Worm (Caenorhabditis elegans) whole organism, late embryonic: ENCODE data around the gene daf-5.

Experiments used
- C08G9.2 ChIP-seq: sonication (generic microtip); optimal IDR thresholded peaks from 2 replicates; lab custom pipeline; 2016; ENCODE audit warnings: mild to moderate bottlenecking, missing genetic modification characterization, moderate library complexity, missing compliant biosample characterization
- F13H6.1 ChIP-seq: sonication (generic microtip); optimal IDR thresholded peaks from 2 replicates; lab custom pipeline; 2016; ENCODE audit warnings: missing genetic modification characterization, missing compliant biosample characterization
- K09A11.1 ChIP-seq: sonication (generic microtip); optimal IDR thresholded peaks from 2 replicates; lab custom pipeline; 2017; ENCODE audit warnings: antibody characterized with exemption, mild to moderate bottlenecking, missing genetic modification characterization, missing compliant biosample characterization; ENCODE audit not compliant: insufficient read depth
- T23F11.4 ChIP-seq: fragments of 200-800 bp; sonication (Bioruptor generic); optimal IDR thresholded peaks from 2 replicates; lab custom pipeline; 2018; ENCODE audit warnings: mild to moderate bottlenecking, missing genetic modification characterization, missing compliant biosample characterization
- ama-1 ChIP-seq: fragments of 150-350 bp; optimal IDR thresholded peaks from 2 replicates; lab custom pipeline; 2014
- ceh-18 ChIP-seq: sonication (generic microtip); optimal IDR thresholded peaks from 2 replicates; lab custom pipeline; 2016; ENCODE audit warnings: missing genetic modification characterization, missing compliant biosample characterization
- ceh-19 ChIP-seq: fragments of 200-800 bp; sonication (Bioruptor generic); optimal IDR thresholded peaks from 2 replicates; lab custom pipeline; 2018; ENCODE audit warnings: mild to moderate bottlenecking, missing genetic modification characterization, missing compliant biosample characterization
- ceh-24 ChIP-seq: sonication (generic microtip); optimal IDR thresholded peaks from 2 replicates; lab custom pipeline; 2016; ENCODE audit warnings: mild to moderate bottlenecking, missing genetic modification characterization, missing compliant biosample characterization
- ceh-30 ChIP-seq: fragments of 150-350 bp; optimal IDR thresholded peaks from 2 replicates; lab custom pipeline; 2014; ENCODE audit warnings: missing biosample characterization, missing genetic modification characterization
- ceh-31 ChIP-seq: sonication (generic microtip); optimal IDR thresholded peaks from 2 replicates; lab custom pipeline; 2016; ENCODE audit warnings: missing genetic modification characterization, missing compliant biosample characterization
- ceh-34 ChIP-seq: sonication (generic microtip); optimal IDR thresholded peaks from 2 replicates; lab custom pipeline; 2016; ENCODE audit warnings: mild to moderate bottlenecking, missing genetic modification characterization, missing compliant biosample characterization
- ceh-48 ChIP-seq: sonication (generic microtip); optimal IDR thresholded peaks from 2 replicates; lab custom pipeline; 2016; ENCODE audit warnings: missing genetic modification characterization, inconsistent platforms, missing compliant biosample characterization
- ceh-6 ChIP-seq: fragments of 200-800 bp; sonication (Bioruptor generic); optimal IDR thresholded peaks from 2 replicates; lab custom pipeline; 2018; ENCODE audit warnings: mild to moderate bottlenecking, missing genetic modification characterization, missing compliant biosample characterization
- ceh-9 ChIP-seq: sonication (generic microtip); optimal IDR thresholded peaks from 2 replicates; lab custom pipeline; 2016; ENCODE audit warnings: mild to moderate bottlenecking, missing genetic modification characterization, inconsistent platforms, missing compliant biosample characterization
- elt-2 ChIP-seq: sonication (generic microtip); optimal IDR thresholded peaks from 2 replicates; lab custom pipeline; 2016; ENCODE audit warnings: missing genetic modification reagents, missing genetic modification characterization, missing compliant biosample characterization
- ets-4 ChIP-seq: sonication (generic microtip); optimal IDR thresholded peaks from 2 replicates; lab custom pipeline; 2016; ENCODE audit warnings: missing genetic modification characterization, missing compliant biosample characterization
- fax-1 ChIP-seq: sonication (generic microtip); optimal IDR thresholded peaks from 2 replicates; lab custom pipeline; 2016; ENCODE audit warnings: missing genotype, missing genetic modification characterization, missing compliant biosample characterization
- fkh-6 ChIP-seq: sonication (generic microtip); optimal IDR thresholded peaks from 2 replicates; lab custom pipeline; 2016; ENCODE audit warnings: missing genetic modification characterization, missing compliant biosample characterization
- gmeb-2 ChIP-seq: sonication (generic microtip); optimal IDR thresholded peaks from 2 replicates; lab custom pipeline; 2016; ENCODE audit warnings: missing genetic modification characterization, inconsistent platforms, missing compliant biosample characterization
- hlh-13 ChIP-seq: fragments of 200-800 bp; sonication (Bioruptor generic); optimal IDR thresholded peaks from 2 replicates; lab custom pipeline; 2018; ENCODE audit warnings: mild to moderate bottlenecking, missing genetic modification characterization, missing compliant biosample characterization
- hlh-15 ChIP-seq: sonication (generic microtip); optimal IDR thresholded peaks from 2 replicates; lab custom pipeline; 2016; ENCODE audit warnings: missing genetic modification characterization, missing compliant biosample characterization
- hlh-30 ChIP-seq: sonication (generic microtip); optimal IDR thresholded peaks from 2 replicates; lab custom pipeline; 2017; ENCODE audit warnings: antibody characterized with exemption, missing genetic modification characterization, missing compliant biosample characterization; ENCODE audit not compliant: insufficient read depth
- lin-11 ChIP-seq: fragments of 200-800 bp; sonication (Bioruptor generic); optimal IDR thresholded peaks from 2 replicates; lab custom pipeline; 2018; ENCODE audit warnings: mild to moderate bottlenecking, missing genetic modification characterization, missing compliant biosample characterization
- madf-2 ChIP-seq: sonication (generic microtip); optimal IDR thresholded peaks from 2 replicates; lab custom pipeline; 2017; ENCODE audit warnings: missing genetic modification characterization, missing compliant biosample characterization
- nfya-1 ChIP-seq: sonication (generic microtip); optimal IDR thresholded peaks from 2 replicates; lab custom pipeline; 2017; ENCODE audit warnings: missing genetic modification characterization, mild to moderate bottlenecking, missing compliant biosample characterization, antibody characterized with exemption, moderate library complexity
- nhr-11 ChIP-seq: fragments of 150-350 bp; optimal IDR thresholded peaks from 2 replicates; lab custom pipeline; 2014; ENCODE audit warnings: missing biosample characterization, missing genetic modification characterization
- nhr-232 ChIP-seq: sonication (generic microtip); optimal IDR thresholded peaks from 2 replicates; lab custom pipeline; 2016; ENCODE audit warnings: missing genetic modification characterization, missing compliant biosample characterization
- pag-3 ChIP-seq: sonication (generic microtip); optimal IDR thresholded peaks from 2 replicates; lab custom pipeline; 2016; ENCODE audit warnings: missing compliant biosample characterization, missing genetic modification characterization, borderline replicate concordance
- pat-9 ChIP-seq: fragments of 200-800 bp; sonication (Bioruptor generic); optimal IDR thresholded peaks from 2 replicates; lab custom pipeline; 2018; ENCODE audit warnings: mild to moderate bottlenecking, missing genetic modification characterization, moderate library complexity, missing compliant biosample characterization
- pha-2 ChIP-seq: sonication (generic microtip); optimal IDR thresholded peaks from 2 replicates; lab custom pipeline; 2017; ENCODE audit warnings: mild to moderate bottlenecking, missing genetic modification characterization, missing compliant biosample characterization
- pha-4 ChIP-seq: fragments of 150-350 bp; optimal IDR thresholded peaks from 2 replicates; lab custom pipeline; 2018; ENCODE audit warnings: missing biosample characterization, missing genetic modification reagents, missing genetic modification characterization
- ref-2 ChIP-seq: sonication (generic microtip); optimal IDR thresholded peaks from 2 replicates; lab custom pipeline; 2016; ENCODE audit warnings: missing genetic modification characterization, missing compliant biosample characterization
- rnt-1 ChIP-seq: sonication (generic microtip); optimal IDR thresholded peaks from 2 replicates; lab custom pipeline; 2016; ENCODE audit warnings: missing genetic modification characterization, missing compliant biosample characterization
- sdc-2 ChIP-seq: sonication (generic microtip); optimal IDR thresholded peaks from 2 replicates; lab custom pipeline; 2016; ENCODE audit warnings: missing genotype, missing genetic modification characterization, missing compliant biosample characterization
- syd-9 ChIP-seq: sonication (generic microtip); optimal IDR thresholded peaks from 2 replicates; lab custom pipeline; 2016; ENCODE audit warnings: mild to moderate bottlenecking, missing genetic modification characterization, moderate library complexity, missing compliant biosample characterization
- tbx-2 ChIP-seq: sonication (generic microtip); optimal IDR thresholded peaks from 2 replicates; lab custom pipeline; 2016; ENCODE audit warnings: missing genetic modification characterization, missing compliant biosample characterization
- ttx-3 ChIP-seq: sonication (generic microtip); optimal IDR thresholded peaks from 2 replicates; lab custom pipeline; 2016; ENCODE audit warnings: missing genetic modification reagents, missing genetic modification characterization, missing compliant biosample characterization
- unc-3 ChIP-seq, 2 experiments: fragments of 200-800 bp in 1 of 2; sonication (Bioruptor generic) in 1 of 2; sonication (generic microtip) in 1 of 2; conservative IDR thresholded peaks in 1 of 2; optimal IDR thresholded peaks in 1 of 2; 2 replicates each; pipeline versions ENCODE4 v1.3.6 to Lab custom; 2016 to 2022; ENCODE audit warnings: missing compliant biosample characterization in 2 of 2, missing genetic modification characterization in 2 of 2, missing genetic modification reagents in 1 of 2
- unc-55 ChIP-seq: sonication (generic microtip); optimal IDR thresholded peaks from 2 replicates; lab custom pipeline; 2017; ENCODE audit warnings: missing biosample characterization, missing genetic modification reagents, missing genetic modification characterization
- unc-86 ChIP-seq: sonication (generic microtip); optimal IDR thresholded peaks from 2 replicates; lab custom pipeline; 2016; ENCODE audit warnings: missing genetic modification characterization, missing compliant biosample characterization
- zip-5 ChIP-seq: sonication (generic microtip); optimal IDR thresholded peaks from 2 replicates; lab custom pipeline; 2016; ENCODE audit warnings: missing genetic modification characterization, missing compliant biosample characterization
- ztf-16 ChIP-seq: sonication (generic microtip); optimal IDR thresholded peaks from 2 replicates; lab custom pipeline; 2017; ENCODE audit warnings: missing genetic modification characterization, missing compliant biosample characterization

Gene daf-5

DNA sequence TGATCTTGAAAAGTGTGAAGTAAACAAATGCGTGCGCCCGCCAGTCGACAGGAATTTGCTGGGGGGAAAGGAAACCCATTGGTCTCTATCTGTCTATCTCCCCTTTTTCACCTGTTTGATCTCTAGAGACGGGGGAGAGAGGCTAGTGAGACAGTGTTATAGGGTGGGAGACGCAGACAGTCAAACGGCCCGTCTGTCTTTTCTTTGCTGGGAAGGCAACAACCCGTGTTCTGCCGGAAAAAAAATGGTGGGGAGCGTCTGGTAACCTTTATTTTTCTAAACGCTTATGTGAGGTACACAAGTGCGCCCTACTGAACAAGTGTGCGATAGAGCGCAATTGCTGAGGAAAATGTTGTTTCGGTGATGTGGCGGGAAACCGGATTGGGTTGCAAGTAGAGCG is 1.6 kb downstream of the daf-5 start (continued):
- peak; percentile 11 for TF ChIP-seq unc-55 (GFP tag; lab: Kevin White, UChicago)
- no peak for TF ChIP-seq unc-3 (GFP tag; conservative IDR thresholded peaks at IDR 0.05; lab: Robert Waterston, UW)
- TF ChIP-seq unc-3 (tag; optimal IDR thresholded peaks at IDR 0.05; lab: Kevin White, UChicago) = no peak
- TF ChIP-seq tbx-2 (tag; lab: Kevin White, UChicago) = peak; percentile 63
- TF ChIP-seq ama-1 (lab: Kevin White, UChicago) = no peak
- no peak for TF ChIP-seq syd-9 (tag; lab: Kevin White, UChicago)
- peak; percentile 58 for TF ChIP-seq nfya-1 (tag; lab: Kevin White, UChicago)
- TF ChIP-seq F13H6.1 (tag; lab: Kevin White, UChicago) = peak; percentile 23
- TF ChIP-seq pha-2 (tag; lab: Kevin White, UChicago) = no peak
- no peak for TF ChIP-seq ttx-3 (tag; lab: Kevin White, UChicago)
- no peak for TF ChIP-seq nhr-232 (tag; lab: Kevin White, UChicago)
- TF ChIP-seq madf-2 (tag; lab: Kevin White, UChicago) = no peak
- TF ChIP-seq ceh-18 (tag; lab: Kevin White, UChicago) = peak; percentile 62
- no peak for TF ChIP-seq ceh-9 (tag; lab: Kevin White, UChicago)
- TF ChIP-seq nhr-11 = no peak
- TF ChIP-seq ref-2 (tag; lab: Kevin White, UChicago) = peak; percentile 11
- TF ChIP-seq hlh-13 (GFP tag; lab: Kevin White, UChicago) = no peak
- TF ChIP-seq pag-3 (tag; lab: Kevin White, UChicago) = no peak
- no peak for TF ChIP-seq lin-11 (tag; lab: Kevin White, UChicago)
- TF ChIP-seq unc-86 = no peak
- TF ChIP-seq ceh-24 = no peak
- TF ChIP-seq fax-1 = no peak
- no peak for TF ChIP-seq C08G9.2
- no peak for TF ChIP-seq ceh-48
- TF ChIP-seq pat-9 = no peak
- peak; percentile 49 for TF ChIP-seq hlh-30 (tag; lab: Kevin White, UChicago)
- TF ChIP-seq sdc-2 (tag; lab: Kevin White, UChicago) = peak; percentile 34

DNA sequence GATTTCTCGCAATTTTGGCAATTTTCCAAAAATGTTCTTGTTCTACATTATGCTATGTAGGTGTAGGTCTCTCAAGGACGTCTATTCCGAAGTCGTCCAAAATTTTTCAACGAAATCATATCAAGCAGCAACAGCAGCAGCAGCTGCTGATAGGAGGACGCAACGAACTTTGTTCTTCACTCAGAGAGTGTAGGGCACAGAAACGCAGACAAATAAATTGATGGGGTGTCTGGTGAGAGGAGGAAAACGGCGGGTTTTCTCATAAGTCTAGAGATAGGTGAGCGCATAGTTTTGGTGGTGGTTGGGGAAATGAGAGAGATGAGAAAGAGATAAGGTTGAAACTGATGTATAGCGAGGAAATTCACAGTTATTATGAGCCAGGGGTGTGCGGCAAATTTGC is 3.0 kb downstream of the daf-5 start:
- TF ChIP-seq tbx-2 (tag; lab: Kevin White, UChicago) (peak; percentile 5), ceh-18 (tag; lab: Kevin White, UChicago) (peak; percentile 29), elt-2 (tag; lab: Kevin White, UChicago) (peak; percentile 61), C08G9.2 (no peak), T23F11.4 (GFP tag; lab: Kevin White, UChicago) (no peak), ceh-30 (no peak), pha-2 (tag; lab: Kevin White, UChicago) (no peak), ets-4 (no peak), rnt-1 (peak; percentile 48), pha-4 (tag; lab: Kevin White, UChicago) (no peak), nfya-1 (tag; lab: Kevin White, UChicago) (peak; percentile 65)

DNA sequence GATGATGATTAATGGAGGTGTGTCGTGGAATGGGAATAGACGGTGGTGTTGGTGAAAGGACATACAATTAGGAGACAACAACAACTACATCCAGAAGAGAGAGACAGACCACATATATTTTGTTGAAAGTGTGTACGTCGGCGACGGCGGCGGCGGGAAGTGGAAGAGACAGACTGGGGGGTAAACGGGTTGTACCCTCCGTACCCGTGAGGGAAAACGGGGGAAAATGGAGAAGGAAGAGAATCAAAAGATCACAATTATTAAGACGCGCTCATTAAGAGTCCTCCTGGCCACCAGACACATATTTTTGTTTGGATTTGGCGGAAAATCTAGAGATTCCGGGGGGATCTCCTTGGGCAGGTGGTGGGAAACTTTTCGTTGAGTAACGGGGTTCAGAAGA is 5.6 kb downstream of the daf-5 start:
- no peak for TF ChIP-seq fkh-6
- TF ChIP-seq hlh-15 (tag; lab: Kevin White, UChicago) = no peak
- TF ChIP-seq sdc-2 (tag; lab: Kevin White, UChicago) = peak; percentile 39
- TF ChIP-seq gmeb-2 (tag; lab: Kevin White, UChicago) = no peak
- no peak for TF ChIP-seq zip-5 (tag; lab: Kevin White, UChicago)
- TF ChIP-seq K09A11.1 = no peak
- TF ChIP-seq ceh-24 = no peak
- peak; percentile 34 for TF ChIP-seq ceh-31 (tag; lab: Kevin White, UChicago)
- TF ChIP-seq ceh-19 = peak; percentile 3
- TF ChIP-seq unc-55 (GFP tag; lab: Kevin White, UChicago) = no peak
- TF ChIP-seq ceh-18 (tag; lab: Kevin White, UChicago) = peak; percentile 21
- TF ChIP-seq ceh-6 (GFP tag; lab: Kevin White, UChicago) = no peak
- peak; percentile 47 for TF ChIP-seq ceh-34 (tag; lab: Kevin White, UChicago)
- peak; percentile 17 for TF ChIP-seq rnt-1
- no peak for TF ChIP-seq ztf-16 (tag; lab: Kevin White, UChicago)
